Worm (Caenorhabditis elegans) whole organism, L3 larva: ENCODE data around the gene clp-7.

Source experiments
- ama-1 ChIP-seq: fragments of 150-350 bp; optimal IDR thresholded peaks from 2 replicates; lab custom pipeline; 2018
- ceh-16 ChIP-seq: sonication (generic microtip); optimal IDR thresholded peaks from 2 replicates; lab custom pipeline; 2017; ENCODE audit warnings: missing biosample characterization, missing genetic modification characterization
- ceh-82 ChIP-seq: fragments of 150-350 bp; optimal IDR thresholded peaks from 2 replicates; lab custom pipeline; 2014; ENCODE audit warnings: missing biosample characterization, missing genetic modification characterization
- ceh-9 ChIP-seq: sonication (generic microtip); optimal IDR thresholded peaks from 2 replicates; lab custom pipeline; 2018; ENCODE audit warnings: missing biosample characterization, missing genetic modification characterization
- elt-3 ChIP-seq, 3 experiments: fragments of 150-350 bp in 1 of 3; sonication (generic microtip) in 2 of 3; optimal IDR thresholded peaks; 2 replicates in 2 of 3; 4 replicates in 1 of 3; lab custom pipeline; 2014 to 2017; ENCODE audit warnings: missing biosample characterization in 3 of 3, missing genetic modification characterization in 3 of 3
- nhr-237 ChIP-seq: fragments of 150-350 bp; optimal IDR thresholded peaks from 2 replicates; lab custom pipeline; 2014; ENCODE audit warnings: missing biosample characterization, missing genetic modification characterization
- pha-4 ChIP-seq: fragments of 150-350 bp; optimal IDR thresholded peaks from 2 replicates; lab custom pipeline; 2014; ENCODE audit warnings: missing biosample characterization, missing genetic modification reagents, missing genetic modification characterization
- snpc-4 ChIP-seq: fragments of 150-350 bp; optimal IDR thresholded peaks from 2 replicates; lab custom pipeline; 2014; ENCODE audit warnings: missing biosample characterization, missing genetic modification characterization
- unc-39 ChIP-seq: sonication (generic microtip); optimal IDR thresholded peaks from 4 replicates; lab custom pipeline; 2017; ENCODE audit warnings: missing biosample characterization, missing genetic modification characterization
- unc-62 ChIP-seq: fragments of 150-350 bp; sonication (generic microtip); optimal IDR thresholded peaks from 4 replicates; lab custom pipeline; 2014; ENCODE audit warnings: missing biosample characterization, missing genetic modification reagents, missing genetic modification characterization
- ztf-11 ChIP-seq: fragments of 150-350 bp; optimal IDR thresholded peaks from 2 replicates; lab custom pipeline; 2014; ENCODE audit warnings: missing biosample characterization, missing genetic modification characterization

- TF ChIP-seq ztf-11 (tag; lab: Kevin White, UChicago): no peak
- no peak for TF ChIP-seq unc-62 (GFP tag; lab: Kevin White, UChicago)
- TF ChIP-seq ceh-9 (tag; lab: Kevin White, UChicago): no peak
- no peak for TF ChIP-seq ceh-16 (tag; lab: Kevin White, UChicago)
- TF ChIP-seq nhr-237 (tag; lab: Kevin White, UChicago): no peak
- no peak for TF ChIP-seq ama-1
- TF ChIP-seq elt-3 (tag; optimal IDR thresholded peaks at IDR 0.05; lab: Kevin White, UChicago): no peak
- no peak for TF ChIP-seq ceh-82 (tag; lab: Kevin White, UChicago)
- no peak for TF ChIP-seq unc-39 (tag; lab: Kevin White, UChicago)
- no peak for TF ChIP-seq pha-4 (tag; lab: Kevin White, UChicago)
- TF ChIP-seq snpc-4: no peak
Observed at ce11 chrIV:1389021-1389420, 56.7 kb downstream of the clp-7 start.
